Fruit fly (Drosophila melanogaster) whole organism, embryonic: ENCODE data around the gene CG7512.

Source experiments
- Ada2b ChIP-seq: fragments of 200-800 bp; sonication (Bioruptor generic); IDR thresholded peaks from 2 replicates; pipeline ENCODE4 v1.3.6; 2022; ENCODE audit warnings: missing biosample characterization, missing genetic modification characterization
- BtbVII ChIP-seq: fragments of 200-800 bp; sonication (Bioruptor generic); optimal IDR thresholded peaks from 3 replicates; lab custom pipeline; 2017; ENCODE audit warnings: missing biosample characterization, mild to moderate bottlenecking, missing genetic modification characterization
- CG10267 ChIP-seq: fragments of 200-800 bp; sonication (Bioruptor generic); optimal IDR thresholded peaks from 2 replicates; lab custom pipeline; 2018; ENCODE audit warnings: missing biosample characterization, mild to moderate bottlenecking, missing genetic modification characterization, moderate library complexity
- CG11247 ChIP-seq: fragments of 200-800 bp; sonication (Bioruptor generic); IDR thresholded peaks from 2 replicates; pipeline ENCODE4 v1.3.6; 2022; ENCODE audit warnings: missing biosample characterization, missing genetic modification characterization
- CG12219 ChIP-seq: fragments of 200-800 bp; sonication (Bioruptor generic); optimal IDR thresholded peaks from 3 replicates; lab custom pipeline; 2018; ENCODE audit warnings: missing biosample characterization, mild to moderate bottlenecking, missing genetic modification characterization
- CG13894 ChIP-seq: fragments of 200-800 bp; sonication (Bioruptor generic); optimal IDR thresholded peaks from 3 replicates; lab custom pipeline; 2018; ENCODE audit warnings: missing biosample characterization, mild to moderate bottlenecking, missing genetic modification characterization, moderate library complexity
- CG14710 ChIP-seq: fragments of 200-800 bp; sonication (Bioruptor generic); optimal IDR thresholded peaks from 3 replicates; lab custom pipeline; 2019; ENCODE audit warnings: missing biosample characterization, mild to moderate bottlenecking, missing genetic modification characterization, moderate library complexity
- CG14860 ChIP-seq: fragments of 200-800 bp; sonication (Bioruptor generic); IDR thresholded peaks from 3 replicates; pipeline ENCODE4 v1.3.6; 2022; ENCODE audit warnings: missing biosample characterization, missing genetic modification characterization; ENCODE audit not compliant: partially characterized antibody
- CG15601 ChIP-seq: fragments of 200-800 bp; sonication (Bioruptor generic); optimal IDR thresholded peaks from 3 replicates; lab custom pipeline; 2019; ENCODE audit warnings: missing biosample characterization, mild to moderate bottlenecking, missing genetic modification characterization, moderate library complexity
- CG17829 ChIP-seq: fragments of 200-800 bp; optimal IDR thresholded peaks from 2 replicates; lab custom pipeline; 2019; ENCODE audit warnings: missing biosample characterization, mild to moderate bottlenecking, missing genetic modification characterization, moderate library complexity
- CG18011 ChIP-seq: fragments of 200-800 bp; sonication (Bioruptor generic); optimal IDR thresholded peaks from 2 replicates; lab custom pipeline; 2017; ENCODE audit warnings: missing biosample characterization, missing genetic modification characterization, mild to moderate bottlenecking, moderate library complexity, missing genotype
- CG2712 ChIP-seq: fragments of 200-800 bp; optimal IDR thresholded peaks from 3 replicates; lab custom pipeline; 2019; ENCODE audit warnings: missing biosample characterization, mild to moderate bottlenecking, missing genetic modification characterization, moderate library complexity
- CG6272 ChIP-seq: fragments of 200-800 bp; sonication (Bioruptor generic); IDR thresholded peaks from 2 replicates; pipeline ENCODE4 v1.3.6; 2022; ENCODE audit warnings: missing biosample characterization, missing genetic modification characterization
- CG8388 ChIP-seq: fragments of 200-800 bp; sonication (Bioruptor generic); optimal IDR thresholded peaks from 2 replicates; lab custom pipeline; 2019; ENCODE audit warnings: missing biosample characterization, mild to moderate bottlenecking, missing genetic modification characterization, moderate library complexity
- CG9609 ChIP-seq: fragments of 200-800 bp; sonication (Bioruptor generic); optimal IDR thresholded peaks from 3 replicates; lab custom pipeline; 2016; ENCODE audit warnings: missing biosample characterization, missing genetic modification characterization
- CkIIα-i1 ChIP-seq: fragments of 200-800 bp; sonication (Bioruptor generic); IDR thresholded peaks from 2 replicates; pipeline ENCODE4 v1.3.6; 2022; ENCODE audit warnings: missing biosample characterization, missing genetic modification characterization
- CoRest ChIP-seq: fragments of 200-800 bp; sonication (Bioruptor generic); optimal IDR thresholded peaks from 3 replicates; lab custom pipeline; 2018; ENCODE audit warnings: missing biosample characterization, mild to moderate bottlenecking, missing genetic modification characterization, moderate library complexity
- Dad ChIP-seq: fragments of 200-800 bp; sonication (Bioruptor generic); optimal IDR thresholded peaks from 3 replicates; lab custom pipeline; 2016; ENCODE audit warnings: missing biosample characterization, missing genetic modification characterization
- E2f2 ChIP-seq: fragments of 200-800 bp; sonication (Bioruptor generic); IDR thresholded peaks from 2 replicates; pipeline ENCODE4 v1.3.6; 2022; ENCODE audit warnings: missing biosample characterization, missing genetic modification characterization
- Elba2 ChIP-seq: fragments of 200-800 bp; sonication (Bioruptor generic); optimal IDR thresholded peaks from 3 replicates; lab custom pipeline; 2016; ENCODE audit warnings: missing biosample characterization, missing genetic modification characterization
- HLH4C ChIP-seq: fragments of 200-800 bp; sonication (Bioruptor generic); IDR thresholded peaks from 3 replicates; pipeline ENCODE4 v1.3.6; 2022; ENCODE audit warnings: missing biosample characterization, missing genetic modification characterization; ENCODE audit not compliant: partially characterized antibody
- Hmx ChIP-seq: fragments of 200-800 bp; sonication (Bioruptor generic); optimal IDR thresholded peaks from 2 replicates; lab custom pipeline; 2016; ENCODE audit warnings: missing biosample characterization, missing genetic modification characterization
- Hr78 ChIP-seq, 2 experiments: fragments of 200-800 bp in 1 of 2; fragments of >200 bp in 1 of 2; sonication (Bioruptor generic) in 1 of 2; optimal IDR thresholded peaks; 2 replicates each; lab custom pipeline; 2017 to 2019; ENCODE audit warnings: missing biosample characterization in 2 of 2, missing genetic modification characterization in 2 of 2, mild to moderate bottlenecking in 1 of 2, moderate library complexity in 1 of 2
- MTF-1 ChIP-seq: fragments of 200-800 bp; sonication (Bioruptor generic); optimal IDR thresholded peaks from 2 replicates; lab custom pipeline; 2018; ENCODE audit warnings: missing biosample characterization, mild to moderate bottlenecking, missing genetic modification characterization, borderline replicate concordance
- NFAT ChIP-seq: fragments of 200-800 bp; sonication (Bioruptor generic); IDR thresholded peaks from 2 replicates; pipeline ENCODE4 v1.3.6; 2022; ENCODE audit warnings: missing biosample characterization, missing genetic modification characterization
- Optix ChIP-seq: fragments of 200-800 bp; sonication (Bioruptor generic); IDR thresholded peaks from 3 replicates; pipeline ENCODE4 v1.3.6; 2022; ENCODE audit warnings: missing biosample characterization, missing genetic modification characterization
- Poxn ChIP-seq: fragments of 200-800 bp; sonication (Bioruptor generic); IDR thresholded peaks from 2 replicates; pipeline ENCODE4 v1.3.6; 2022; ENCODE audit warnings: missing biosample characterization, missing genetic modification characterization
- Sox102F ChIP-seq: fragments of 200-800 bp; sonication (Bioruptor generic); optimal IDR thresholded peaks from 2 replicates; lab custom pipeline; 2018; ENCODE audit warnings: missing biosample characterization, mild to moderate bottlenecking, missing genetic modification characterization, moderate library complexity
- TFAM ChIP-seq: fragments of 200-800 bp; sonication (Bioruptor generic); optimal IDR thresholded peaks from 2 replicates; lab custom pipeline; 2017; ENCODE audit warnings: missing biosample characterization, missing genetic modification characterization, inconsistent platforms
- Taf1 ChIP-seq: fragments of 200-800 bp; sonication (Bioruptor generic); IDR thresholded peaks from 2 replicates; pipeline ENCODE4 v1.3.6; 2022; ENCODE audit warnings: missing biosample characterization, missing genetic modification characterization
- aop ChIP-seq: fragments of 200-800 bp; sonication (Bioruptor generic); IDR thresholded peaks from 2 replicates; pipeline ENCODE4 v1.3.6; 2022; ENCODE audit warnings: missing biosample characterization, missing genetic modification characterization
- bcd ChIP-seq: fragments of 200-800 bp; sonication (Bioruptor generic); optimal IDR thresholded peaks from 2 replicates; lab custom pipeline; 2017; ENCODE audit warnings: missing biosample characterization, mild to moderate bottlenecking, missing genetic modification characterization
- bigmax ChIP-seq: fragments of 200-800 bp; sonication (Bioruptor generic); optimal IDR thresholded peaks from 2 replicates; lab custom pipeline; 2018; ENCODE audit warnings: missing biosample characterization, mild to moderate bottlenecking, missing genetic modification characterization
- disco-r ChIP-seq: fragments of 200-800 bp; sonication (Bioruptor generic); optimal IDR thresholded peaks from 2 replicates; lab custom pipeline; 2016; ENCODE audit warnings: missing biosample characterization, missing genetic modification characterization
- dysf ChIP-seq: fragments of 200-800 bp; sonication (Bioruptor generic); IDR thresholded peaks from 3 replicates; pipeline ENCODE4 v1.3.6; 2022; ENCODE audit warnings: missing biosample characterization, missing genetic modification characterization
- fd3F ChIP-seq: fragments of 200-800 bp; sonication (Bioruptor generic); optimal IDR thresholded peaks from 2 replicates; lab custom pipeline; 2018; ENCODE audit warnings: missing biosample characterization, mild to moderate bottlenecking, missing genetic modification characterization, moderate library complexity
- gce ChIP-seq: fragments of 200-800 bp; sonication (Bioruptor generic); IDR thresholded peaks from 3 replicates; pipeline ENCODE4 v1.3.6; 2022; ENCODE audit warnings: missing biosample characterization, missing genetic modification characterization
- grau ChIP-seq: fragments of 200-800 bp; optimal IDR thresholded peaks from 3 replicates; lab custom pipeline; 2019; ENCODE audit warnings: missing biosample characterization, mild to moderate bottlenecking, missing genetic modification characterization, moderate library complexity
- lov ChIP-seq, 2 experiments: fragments of 200-800 bp in 1 of 2; fragments of >200 bp in 1 of 2; sonication (Bioruptor generic) in 1 of 2; IDR thresholded peaks in 1 of 2; optimal IDR thresholded peaks in 1 of 2; 2 replicates in 1 of 2; 3 replicates in 1 of 2; pipeline versions ENCODE4 v1.3.6 to Lab custom; 2017 to 2022; ENCODE audit warnings: missing biosample characterization in 1 of 2, missing genetic modification characterization in 1 of 2
- nmo ChIP-seq: fragments of 200-800 bp; sonication (Bioruptor generic); optimal IDR thresholded peaks from 2 replicates; lab custom pipeline; 2018; ENCODE audit warnings: missing biosample characterization, mild to moderate bottlenecking, missing genetic modification characterization, moderate library complexity
- nom ChIP-seq: fragments of 200-800 bp; sonication (Bioruptor generic); optimal IDR thresholded peaks from 2 replicates; lab custom pipeline; 2017; ENCODE audit warnings: missing biosample characterization, missing genetic modification characterization, mild to moderate bottlenecking, moderate library complexity, missing genetic modification reagents
- oc ChIP-seq: fragments of 200-800 bp; sonication (Bioruptor generic); optimal IDR thresholded peaks from 2 replicates; lab custom pipeline; 2018; ENCODE audit warnings: missing biosample characterization, mild to moderate bottlenecking, missing genetic modification characterization, moderate library complexity
- pros ChIP-seq: fragments of 200-800 bp; sonication (Bioruptor generic); optimal IDR thresholded peaks from 3 replicates; lab custom pipeline; 2019; ENCODE audit warnings: missing biosample characterization, mild to moderate bottlenecking, missing genetic modification characterization, moderate library complexity
- ranshi ChIP-seq: fragments of 200-800 bp; sonication (Bioruptor generic); IDR thresholded peaks from 2 replicates; pipeline ENCODE4 v1.3.6; 2022; ENCODE audit warnings: missing biosample characterization, missing genetic modification characterization
- sens ChIP-seq: fragments of 200-800 bp; sonication (Bioruptor generic); peaks from one replicate; lab custom pipeline; 2016; ENCODE audit warnings: missing biosample characterization, missing genetic modification characterization
- tap ChIP-seq: fragments of 200-800 bp; optimal IDR thresholded peaks from 3 replicates; lab custom pipeline; 2019; ENCODE audit warnings: missing biosample characterization, mild to moderate bottlenecking, missing genetic modification characterization, moderate library complexity
- tup ChIP-seq: fragments of 200-800 bp; sonication (Bioruptor generic); optimal IDR thresholded peaks from 2 replicates; lab custom pipeline; 2016; ENCODE audit warnings: missing biosample characterization, mild to moderate bottlenecking, missing genetic modification characterization, moderate library complexity
- vvl ChIP-seq: fragments of 200-800 bp; sonication (Bioruptor generic); IDR thresholded peaks from 2 replicates; pipeline ENCODE4 v1.3.6; 2022; ENCODE audit warnings: missing biosample characterization, missing genetic modification characterization
- zen ChIP-seq: fragments of 200-800 bp; sonication (Bioruptor generic); optimal IDR thresholded peaks from 3 replicates; lab custom pipeline; 2018; ENCODE audit warnings: missing biosample characterization, mild to moderate bottlenecking, missing genetic modification characterization, moderate library complexity
- zfh1 ChIP-seq: fragments of 200-800 bp; sonication (Bioruptor generic); IDR thresholded peaks from 3 replicates; pipeline ENCODE4 v1.3.6; 2022; ENCODE audit warnings: missing biosample characterization, missing genetic modification characterization

The CG7512 gene

DNA sequence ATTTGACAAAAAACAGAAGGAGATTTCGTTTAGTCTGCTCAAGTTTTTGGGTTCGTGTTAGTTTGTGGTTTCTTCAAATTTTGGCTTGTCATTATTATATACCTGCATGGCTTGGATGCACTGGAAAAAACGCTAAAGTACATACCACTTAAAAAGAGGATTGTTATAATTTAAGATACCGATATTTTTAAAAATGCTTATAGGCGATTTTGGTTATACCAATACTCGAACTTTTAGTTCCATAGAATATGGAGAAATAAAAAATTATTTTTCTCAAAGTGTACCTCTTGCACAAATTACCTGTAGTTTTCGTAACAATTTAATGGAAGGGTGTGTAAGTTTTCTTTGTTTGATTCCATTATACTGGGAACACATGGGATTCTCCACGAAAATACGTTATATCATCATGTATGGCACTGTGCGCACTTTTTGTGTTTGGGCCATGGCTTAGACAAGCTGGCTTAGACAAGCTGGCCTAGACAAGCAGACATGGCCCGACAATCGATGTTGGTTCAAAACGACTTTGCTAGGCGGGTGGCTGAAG lies 48.1 kb upstream of the CG7512 start, which contains the start of gene Fum3 (continued):
- TF ChIP-seq pros (GFP tag; lab: Kevin White, UChicago) (no peak), CoRest (tag; lab: Kevin White, UChicago) (peak; percentile 15), Dad (GFP tag; lab: Kevin White, UChicago) (no peak), tup (no peak), CG13894 (no peak), disco-r (GFP tag; lab: Kevin White, UChicago) (no peak), tap (no peak), CG6272 (no peak), Taf1 (no peak), CG15601 (tag; lab: Kevin White, UChicago) (no peak), TFAM (GFP tag; lab: Kevin White, UChicago) (no peak), CG10267 (peak; percentile 13), zen (tag; lab: Kevin White, UChicago) (peak; percentile 50), E2f2 (GFP tag; lab: Robert Waterston, UW) (no peak), Sox102F (GFP tag; lab: Kevin White, UChicago) (no peak), CG18011 (no peak), Hmx (GFP tag; lab: Kevin White, UChicago) (no peak), sens (GFP tag; lab: Kevin White, UChicago) (peak; percentile 83), zfh1 (GFP tag; lab: Robert Waterston, UW) (peak; percentile 70), CG2712 (tag; lab: Kevin White, UChicago) (peak; percentile 43), CG9609 (GFP tag; lab: Kevin White, UChicago) (no peak), nom (no peak), Poxn (GFP tag; lab: Robert Waterston, UW) (no peak), grau (tag; lab: Kevin White, UChicago) (peak; percentile 11), CG8388 (GFP tag; lab: Kevin White, UChicago) (no peak), NFAT (GFP tag; lab: Robert Waterston, UW) (no peak), CG11247 (GFP tag; lab: Robert Waterston, UW) (no peak), BtbVII (GFP tag; lab: Kevin White, UChicago) (no peak), CG17829 (peak; percentile 18), dysf (peak; percentile 35; the same call in 1 of the 3 replicates), Ada2b (GFP tag; lab: Robert Waterston, UW) (peak; percentile 37; the same call in 1 of the 2 replicates), CkIIα-i1 (GFP tag; lab: Robert Waterston, UW) (no peak), ranshi (GFP tag; lab: Robert Waterston, UW) (peak; percentile 19; the same call in 1 of the 2 replicates), Optix (no peak), CG14710 (tag; lab: Kevin White, UChicago) (peak; percentile 12), nmo (GFP tag; lab: Kevin White, UChicago) (peak; percentile 25), Hr78 (GFP tag; optimal IDR thresholded peaks at IDR 0.05; lab: Kevin White, UChicago) (no peak), lov (optimal IDR thresholded peaks at IDR 0.05; lab: Kevin White, UChicago) (no peak), lov (GFP tag; IDR thresholded peaks at IDR 0.05; lab: Robert Waterston, UW) (no peak), bigmax (GFP tag; lab: Kevin White, UChicago) (no peak), fd3F (GFP tag; lab: Kevin White, UChicago) (no peak), MTF-1 (GFP tag; lab: Kevin White, UChicago) (no peak), aop (no peak), vvl (GFP tag; lab: Robert Waterston, UW) (peak; percentile 6; the same call in 1 of the 2 replicates), CG14860 (GFP tag; lab: Robert Waterston, UW) (no peak), bcd (GFP tag; lab: Kevin White, UChicago) (no peak), CG12219 (no peak), HLH4C (GFP tag; lab: Robert Waterston, UW) (no peak), Elba2 (GFP tag; lab: Kevin White, UChicago) (no peak), gce (GFP tag; lab: Robert Waterston, UW) (no peak), oc (tag; lab: Kevin White, UChicago) (no peak)
